Fruit fly (Drosophila melanogaster): ENCODE measurements around the gene gudu.
A peak's percentile ranks its signal among the peaks of the same experiment; 100 is the strongest.

gudu gene

DNA sequence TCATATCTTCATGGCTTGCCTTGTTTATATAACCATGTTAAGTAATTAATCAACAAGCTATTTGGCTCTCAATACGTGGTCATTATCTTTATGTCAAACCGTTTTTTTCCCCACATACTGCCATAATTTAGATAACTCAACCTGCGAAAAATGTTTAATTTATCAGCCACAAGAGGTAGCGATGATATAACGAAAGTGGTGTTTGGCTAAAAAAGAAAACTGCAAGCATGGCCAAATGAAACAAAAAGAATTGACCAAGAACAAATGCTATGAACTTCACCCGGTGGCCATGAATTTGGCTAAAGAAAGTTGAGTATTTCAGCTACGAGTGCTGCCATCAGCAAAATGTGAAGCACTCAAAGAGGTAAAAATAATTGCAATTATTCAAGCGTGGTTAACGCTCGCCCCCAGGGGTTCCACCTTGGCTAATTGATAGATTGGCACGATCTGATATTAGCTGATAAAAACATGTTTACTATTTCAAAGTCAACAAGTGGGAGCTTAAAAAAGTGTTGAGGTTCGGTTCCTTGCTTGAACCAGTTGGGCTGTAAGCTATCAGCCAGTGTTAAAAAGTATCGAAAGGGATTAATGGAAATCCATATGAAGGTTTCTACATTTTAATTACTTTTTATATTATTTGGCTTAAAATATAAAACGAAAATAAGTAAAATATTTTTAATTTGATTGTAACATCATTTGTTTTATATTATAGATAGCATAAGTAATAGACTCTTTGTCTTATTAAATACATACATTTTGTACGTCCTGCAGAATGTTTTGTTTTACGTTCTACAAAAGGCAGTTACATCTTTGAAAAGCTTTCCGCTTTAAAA, 48.4 kb downstream of the gudu start (continued):
- TF ChIP-seq sens-2 (GFP tag; IDR thresholded peaks at IDR 0.05), result 0 out of 2 replicates have a peak, but pooled peaks have one; percentile 37
- no peak for TF ChIP-seq eve (GFP tag; optimal IDR thresholded peaks at IDR 0.05)
- TF ChIP-seq ftz-f1 (GFP tag; optimal IDR thresholded peaks at IDR 0.05), result peak; percentile 80
- TF ChIP-seq CG17568 (GFP tag; optimal IDR thresholded peaks at IDR 0.05), result peak; percentile 79
- TF ChIP-seq CG17802 (tag; optimal IDR thresholded peaks at IDR 0.05), result peak; percentile 36
- TF ChIP-seq grau (tag; optimal IDR thresholded peaks at IDR 0.05), result peak; percentile 46
- TF ChIP-seq CG12071 (GFP tag; optimal IDR thresholded peaks at IDR 0.05), result peak; percentile 75
- TF ChIP-seq slou (GFP tag; optimal IDR thresholded peaks at IDR 0.05), result peak; percentile 72
- TF ChIP-seq CG33557 (GFP tag; optimal IDR thresholded peaks at IDR 0.05), result peak; percentile 35
- peak; percentile 55 for TF ChIP-seq onecut (GFP tag; IDR thresholded peaks at IDR 0.05)
- TF ChIP-seq abd-A (tag; optimal IDR thresholded peaks at IDR 0.05), result no peak
- TF ChIP-seq CG3726 (GFP tag; IDR thresholded peaks at IDR 0.05), result peak; percentile 66; the same call in 1 of the 3 replicates
- peak; percentile 67 for TF ChIP-seq CG3163 (GFP tag; optimal IDR thresholded peaks at IDR 0.05)
- TF ChIP-seq tx (GFP tag; optimal IDR thresholded peaks at IDR 0.05), result peak; percentile 59
- peak; percentile 54; the same call in 1 of the 2 replicates for TF ChIP-seq CG7372 (GFP tag; IDR thresholded peaks at IDR 0.05)
- TF ChIP-seq CG7271 (tag; optimal IDR thresholded peaks at IDR 0.05), result no peak
- TF ChIP-seq CG11696 (GFP tag; IDR thresholded peaks at IDR 0.05), result peak; percentile 66
- peak; percentile 23 for TF ChIP-seq CG31388 (GFP tag; optimal IDR thresholded peaks at IDR 0.05)
- no peak; the same call in 2 of the 3 replicates for TF ChIP-seq CG6175 (GFP tag; IDR thresholded peaks at IDR 0.05)
- no peak for TF ChIP-seq sima (GFP tag; optimal IDR thresholded peaks at IDR 0.05)
- TF ChIP-seq CG11456 (GFP tag; IDR thresholded peaks at IDR 0.05), result peak; percentile 88
- no peak for TF ChIP-seq Scr (GFP tag; IDR thresholded peaks at IDR 0.05; ENCODE audit: partially characterized antibody)
- no peak; the same call in 2 of the 3 replicates for TF ChIP-seq row (GFP tag; IDR thresholded peaks at IDR 0.05)
- peak; percentile 82 for TF ChIP-seq CG1233 (GFP tag; optimal IDR thresholded peaks at IDR 0.05)
- peak; percentile 26 for TF ChIP-seq pita (GFP tag; optimal IDR thresholded peaks at IDR 0.05)
- TF ChIP-seq CHES-1-like (GFP tag; optimal IDR thresholded peaks at IDR 0.05), result peak; percentile 82
- no peak for TF ChIP-seq CG8359 (GFP tag; optimal IDR thresholded peaks at IDR 0.05; ENCODE audit: borderline replicate concordance)
- TF ChIP-seq Fer3 (tag; optimal IDR thresholded peaks at IDR 0.05), result peak; percentile 85
- TF ChIP-seq btn (GFP tag; optimal IDR thresholded peaks at IDR 0.05), result peak; percentile 48
- no peak for TF ChIP-seq Hmx (GFP tag; optimal IDR thresholded peaks at IDR 0.05)
- TF ChIP-seq ranshi (GFP tag; IDR thresholded peaks at IDR 0.05), result peak; percentile 75
- TF ChIP-seq prd (optimal IDR thresholded peaks at IDR 0.05), result no peak
- peak; percentile 40; the same call in 2 of the 3 replicates for TF ChIP-seq prd (GFP tag; IDR thresholded peaks at IDR 0.05)
- TF ChIP-seq p53 (GFP tag; optimal IDR thresholded peaks at IDR 0.05), result peak; percentile 68
- TF ChIP-seq CG1529 (GFP tag; optimal IDR thresholded peaks at IDR 0.05), result peak; percentile 46
- peak; percentile 40 for TF ChIP-seq CG7839 (tag; optimal IDR thresholded peaks at IDR 0.05)
- TF ChIP-seq HmgZ (tag; optimal IDR thresholded peaks at IDR 0.05), result peak; percentile 88
- peak; percentile 32 to 66 for TF ChIP-seq chif (GFP tag; optimal IDR thresholded peaks at IDR 0.05)
- no peak for TF ChIP-seq jing (GFP tag; optimal IDR thresholded peaks at IDR 0.05)
- no peak for TF ChIP-seq CG6254 (GFP tag; optimal IDR thresholded peaks at IDR 0.05)
- peak; percentile 87 for TF ChIP-seq NFAT (GFP tag; IDR thresholded peaks at IDR 0.05)
- 0 out of 2 replicates have a peak, but pooled peaks have one; percentile 40 for TF ChIP-seq Oaz (GFP tag; IDR thresholded peaks at IDR 0.05)
- peak; percentile 71 for TF ChIP-seq gcm2 (GFP tag; optimal IDR thresholded peaks at IDR 0.05)
- TF ChIP-seq mam (GFP tag; optimal IDR thresholded peaks at IDR 0.05), result peak; percentile 75
- TF ChIP-seq CG10147 (GFP tag; optimal IDR thresholded peaks at IDR 0.05), result peak; percentile 57
- no peak for TF ChIP-seq vnd (GFP tag; IDR thresholded peaks at IDR 0.05; ENCODE audit: partially characterized antibody)
- TF ChIP-seq CG10565 (GFP tag; optimal IDR thresholded peaks at IDR 0.05), result no peak
- peak; percentile 51 for TF ChIP-seq CG15011 (GFP tag; optimal IDR thresholded peaks at IDR 0.05)
- peak; percentile 77 for TF ChIP-seq CG6813 (GFP tag; optimal IDR thresholded peaks at IDR 0.05)

All from whole organism, embryonic.